Worm (Caenorhabditis elegans): Measurements from ENCODE around the gene cdh-8.
A peak's percentile ranks its signal among the peaks of the same experiment; 100 is the strongest.

Gene cdh-8

ce11 chrIV:372146-372789 is 32.7 kb downstream of the cdh-8 start:
- TF ChIP-seq lsy-2 (tag; optimal IDR thresholded peaks at IDR 0.05) = peak in 1 of 2 experiments; percentile 9
- TF ChIP-seq ama-1 (optimal IDR thresholded peaks at IDR 0.05) = no peak
- no peak for TF ChIP-seq pax-3 (tag; optimal IDR thresholded peaks at IDR 0.05)
- TF ChIP-seq C16A3.4 (tag; optimal IDR thresholded peaks at IDR 0.05) = no peak
- TF ChIP-seq zag-1 (tag; optimal IDR thresholded peaks at IDR 0.05) = no peak
- no peak for TF ChIP-seq alr-1 (tag; optimal IDR thresholded peaks at IDR 0.05; ENCODE audit: borderline replicate concordance)
- no peak for TF ChIP-seq efl-3 (GFP tag; optimal IDR thresholded peaks at IDR 0.05)
- no peak for TF ChIP-seq aha-1 (tag; optimal IDR thresholded peaks at IDR 0.05)
- TF ChIP-seq pag-3 (tag; optimal IDR thresholded peaks at IDR 0.05; ENCODE audit: borderline replicate concordance, insufficient read depth) = no peak
- TF ChIP-seq unc-98 (GFP tag; IDR thresholded peaks at IDR 0.05) = no peak
- TF ChIP-seq ceh-63 (GFP tag; optimal IDR thresholded peaks at IDR 0.05) = no peak
- no peak for TF ChIP-seq fkh-4 (tag; optimal IDR thresholded peaks at IDR 0.05; ENCODE audit: borderline replicate concordance)
- TF ChIP-seq ets-5 (GFP tag; IDR thresholded peaks at IDR 0.05) = no peak
- TF ChIP-seq ztf-4 (tag; optimal IDR thresholded peaks at IDR 0.05) = no peak
- no peak for TF ChIP-seq skn-1 (tag; optimal IDR thresholded peaks at IDR 0.05)
- TF ChIP-seq mef-2 (tag; optimal IDR thresholded peaks at IDR 0.05) = no peak
- TF ChIP-seq sup-37 (GFP tag; optimal IDR thresholded peaks at IDR 0.05) = no peak
- TF ChIP-seq snu-23 (GFP tag; optimal IDR thresholded peaks at IDR 0.05) = peak; percentile 5
- TF ChIP-seq unc-130 (tag; optimal IDR thresholded peaks at IDR 0.05) = no peak
- TF ChIP-seq unc-30 (tag; optimal IDR thresholded peaks at IDR 0.05) = no peak
- TF ChIP-seq sptf-1 (tag; optimal IDR thresholded peaks at IDR 0.05) = no peak
- no peak for TF ChIP-seq fkh-10 (GFP tag; optimal IDR thresholded peaks at IDR 0.05)
- TF ChIP-seq C04F5.9 (tag; optimal IDR thresholded peaks at IDR 0.05) = no peak
- peak in 1 of 3 experiments; percentile 25 for TF ChIP-seq dpl-1 (GFP tag; optimal IDR thresholded peaks at IDR 0.05)
- peak; percentile 14 for TF ChIP-seq nhr-47 (tag; optimal IDR thresholded peaks at IDR 0.05)
- no peak for TF ChIP-seq irx-1 (tag; optimal IDR thresholded peaks at IDR 0.05)
- no peak for TF ChIP-seq vab-15 (tag; optimal IDR thresholded peaks at IDR 0.05)
- TF ChIP-seq hlh-17 (GFP tag; optimal IDR thresholded peaks at IDR 0.05; ENCODE audit: borderline replicate concordance) = no peak
- TF ChIP-seq swsn-7 (tag; optimal IDR thresholded peaks at IDR 0.05) = peak; percentile 3
- no peak for TF ChIP-seq grh-1 (GFP tag; IDR thresholded peaks at IDR 0.05)
- peak; percentile 26 for TF ChIP-seq isw-1 (GFP tag; IDR thresholded peaks at IDR 0.05)
- no peak for TF ChIP-seq mdl-1 (tag; optimal IDR thresholded peaks at IDR 0.05)
- peak; percentile 45 to 48 for TF ChIP-seq efl-1 (optimal IDR thresholded peaks at IDR 0.05)
- TF ChIP-seq efl-1 (GFP tag; optimal IDR thresholded peaks at IDR 0.05 in 1 of 2) = peak in 1 of 2 experiments; percentile 12
- no peak for TF ChIP-seq snpc-4 (tag; optimal IDR thresholded peaks at IDR 0.05)
- TF ChIP-seq unc-86 (tag; optimal IDR thresholded peaks at IDR 0.05) = peak; percentile 17
- no peak for TF ChIP-seq unc-62 (GFP tag; optimal IDR thresholded peaks at IDR 0.05)
- TF ChIP-seq blmp-1 (tag; optimal IDR thresholded peaks at IDR 0.05) = no peak
- no peak for TF ChIP-seq nhr-84 (tag; optimal IDR thresholded peaks at IDR 0.05)
- no peak for TF ChIP-seq egl-27 (tag; optimal IDR thresholded peaks at IDR 0.05)
- TF ChIP-seq nhr-90 (tag; optimal IDR thresholded peaks at IDR 0.05; ENCODE audit: poor library complexity) = no peak
- no peak for TF ChIP-seq lin-15B (tag; optimal IDR thresholded peaks at IDR 0.05)
- TF ChIP-seq egl-13 (tag; optimal IDR thresholded peaks at IDR 0.05) = no peak
- peak; percentile 27 for TF ChIP-seq nhr-85 (tag)
- TF ChIP-seq ceh-82 (tag; optimal IDR thresholded peaks at IDR 0.05) = peak; percentile 21 to 68 (median 24)
